Worm (Caenorhabditis elegans) whole organism, young adult: Measurements from ENCODE around the gene D1025.1.

Source experiments
- B0019.2 ChIP-seq: fragments of 200-800 bp; sonication (Bioruptor generic); conservative IDR thresholded peaks from 2 replicates; pipeline ENCODE4 v1.3.6; 2022; ENCODE audit warnings: missing genetic modification reagents, missing genetic modification characterization, missing compliant biosample characterization
- F37B4.10 ChIP-seq: fragments of 200-800 bp; sonication (Bioruptor generic); IDR thresholded peaks from 2 replicates; pipeline ENCODE4 v1.3.6; 2022; ENCODE audit warnings: missing genetic modification characterization, missing compliant biosample characterization
- F52B5.7 ChIP-seq: sonication (generic microtip); optimal IDR thresholded peaks from 2 replicates; lab custom pipeline; 2016; ENCODE audit warnings: mild to moderate bottlenecking, missing genetic modification characterization, missing compliant biosample characterization
- F57A8.1 ChIP-seq: fragments of 200-800 bp; sonication (Bioruptor generic); optimal IDR thresholded peaks from 2 replicates; lab custom pipeline; 2018; ENCODE audit warnings: mild to moderate bottlenecking, missing genetic modification characterization, moderate library complexity, missing compliant biosample characterization
- K11D2.4 ChIP-seq: fragments of 200-800 bp; sonication (Bioruptor generic); IDR thresholded peaks from 2 replicates; pipeline ENCODE4 v1.3.6; 2022; ENCODE audit warnings: missing genetic modification reagents, missing genetic modification characterization, missing compliant biosample characterization
- Y53G8AR.9 ChIP-seq: fragments of 200-800 bp; sonication (Bioruptor generic); conservative IDR thresholded peaks from 2 replicates; pipeline ENCODE4 v1.3.6; 2022; ENCODE audit warnings: missing genetic modification reagents, missing genetic modification characterization, missing compliant biosample characterization
- Y67H2A.10 ChIP-seq: fragments of 200-800 bp; sonication (Bioruptor generic); conservative IDR thresholded peaks from 2 replicates; pipeline ENCODE4 v1.3.6; 2022; ENCODE audit warnings: missing genetic modification reagents, missing genetic modification characterization, missing compliant biosample characterization
- aptf-3 ChIP-seq: fragments of 200-800 bp; sonication (Bioruptor generic); IDR thresholded peaks from 2 replicates; pipeline ENCODE4 v1.3.6; 2022; ENCODE audit warnings: missing genetic modification characterization, missing compliant biosample characterization
- atf-7 ChIP-seq: sonication (generic microtip); optimal IDR thresholded peaks from 2 replicates; lab custom pipeline; 2017; ENCODE audit warnings: mild to moderate bottlenecking, missing genetic modification characterization, missing compliant biosample characterization
- attf-6 ChIP-seq: fragments of 200-800 bp; sonication (Bioruptor generic); IDR thresholded peaks from 2 replicates; pipeline ENCODE4 v1.3.6; 2022; ENCODE audit warnings: missing genetic modification reagents, missing genetic modification characterization, missing compliant biosample characterization
- ccch-3 ChIP-seq: fragments of 200-800 bp; sonication (Bioruptor generic); optimal IDR thresholded peaks from 2 replicates; lab custom pipeline; 2018; ENCODE audit warnings: mild to moderate bottlenecking, missing genetic modification characterization, missing compliant biosample characterization
- cebp-1 ChIP-seq, 2 experiments: fragments of 200-800 bp in 1 of 2; sonication (Bioruptor generic) in 1 of 2; sonication (generic microtip) in 1 of 2; IDR thresholded peaks in 1 of 2; optimal IDR thresholded peaks in 1 of 2; 2 replicates each; pipeline versions ENCODE4 v1.3.6 to Lab custom; 2017 to 2022; ENCODE audit warnings: missing compliant biosample characterization in 2 of 2, missing genetic modification characterization in 2 of 2, mild to moderate bottlenecking in 1 of 2, missing genetic modification reagents in 1 of 2, moderate library complexity in 1 of 2
- ceh-27 ChIP-seq: fragments of 200-800 bp; sonication (Bioruptor generic); optimal IDR thresholded peaks from 2 replicates; lab custom pipeline; 2018; ENCODE audit warnings: mild to moderate bottlenecking, missing genetic modification characterization, moderate library complexity, missing compliant biosample characterization
- ceh-79 ChIP-seq: sonication (generic microtip); optimal IDR thresholded peaks from 2 replicates; lab custom pipeline; 2017; ENCODE audit warnings: mild to moderate bottlenecking, missing genetic modification characterization, missing compliant biosample characterization
- dpff-1 ChIP-seq: sonication (generic microtip); optimal IDR thresholded peaks from 2 replicates; lab custom pipeline; 2017; ENCODE audit warnings: mild to moderate bottlenecking, missing genetic modification characterization, missing compliant biosample characterization
- ekl-4 ChIP-seq: fragments of 200-800 bp; sonication (Bioruptor generic); IDR thresholded peaks from 2 replicates; pipeline ENCODE4 v1.3.6; 2022; ENCODE audit warnings: missing genetic modification reagents, missing genetic modification characterization, missing compliant biosample characterization
- lin-26 ChIP-seq: fragments of 200-800 bp; sonication (Bioruptor generic); IDR thresholded peaks from 2 replicates; pipeline ENCODE4 v1.3.6; 2022; ENCODE audit warnings: missing genetic modification reagents, missing genetic modification characterization, missing compliant biosample characterization
- lin-40 ChIP-seq: sonication (generic microtip); optimal IDR thresholded peaks from 2 replicates; lab custom pipeline; 2016; ENCODE audit warnings: missing genetic modification characterization, mild to moderate bottlenecking, missing compliant biosample characterization, missing genotype, missing genetic modification reagents
- lin-54 ChIP-seq: fragments of 200-800 bp; sonication (Bioruptor generic); optimal IDR thresholded peaks from 2 replicates; lab custom pipeline; 2018; ENCODE audit warnings: mild to moderate bottlenecking, missing genetic modification characterization, missing compliant biosample characterization
- madf-10 ChIP-seq: sonication (generic microtip); optimal IDR thresholded peaks from 2 replicates; lab custom pipeline; 2016; ENCODE audit warnings: mild to moderate bottlenecking, missing genetic modification characterization, missing compliant biosample characterization
- madf-3 ChIP-seq: fragments of 200-800 bp; sonication (Bioruptor generic); IDR thresholded peaks from 2 replicates; pipeline ENCODE4 v1.3.6; 2022; ENCODE audit warnings: missing genetic modification reagents, missing genetic modification characterization, missing compliant biosample characterization
- madf-8 ChIP-seq: fragments of 200-800 bp; sonication (Bioruptor generic); conservative IDR thresholded peaks from 2 replicates; pipeline ENCODE4 v1.3.6; 2022; ENCODE audit warnings: missing genetic modification reagents, missing genetic modification characterization, missing compliant biosample characterization
- mxl-1 ChIP-seq: sonication (generic microtip); optimal IDR thresholded peaks from 2 replicates; lab custom pipeline; 2016; ENCODE audit warnings: missing genetic modification characterization, missing compliant biosample characterization
- nfya-1 ChIP-seq: sonication (generic microtip); optimal IDR thresholded peaks from 2 replicates; lab custom pipeline; 2017; ENCODE audit warnings: antibody characterized with exemption, missing compliant biosample characterization, missing genetic modification characterization, borderline replicate concordance; ENCODE audit not compliant: insufficient read depth
- nfyb-1 ChIP-seq: fragments of 200-800 bp; sonication (Bioruptor generic); IDR thresholded peaks from 2 replicates; pipeline ENCODE4 v1.3.6; 2022; ENCODE audit warnings: missing genetic modification reagents, missing genetic modification characterization, missing compliant biosample characterization
- nhr-120 ChIP-seq: fragments of 200-800 bp; sonication (Bioruptor generic); IDR thresholded peaks from 2 replicates; pipeline ENCODE4 v1.3.6; 2022; ENCODE audit warnings: missing genetic modification characterization, missing compliant biosample characterization
- nhr-179 ChIP-seq: sonication (generic microtip); optimal IDR thresholded peaks from 2 replicates; lab custom pipeline; 2016; ENCODE audit warnings: mild to moderate bottlenecking, missing genetic modification characterization, missing compliant biosample characterization
- nhr-80 ChIP-seq: sonication (generic microtip); optimal IDR thresholded peaks from 2 replicates; lab custom pipeline; 2016; ENCODE audit warnings: missing genetic modification characterization, missing compliant biosample characterization
- rcor-1 ChIP-seq: fragments of 200-800 bp; sonication (Bioruptor generic); IDR thresholded peaks from 2 replicates; pipeline ENCODE4 v1.3.6; 2022; ENCODE audit warnings: missing genetic modification reagents, missing genetic modification characterization, missing compliant biosample characterization
- sea-2 ChIP-seq: fragments of 200-800 bp; sonication (Bioruptor generic); IDR thresholded peaks from 2 replicates; pipeline ENCODE4 v1.3.6; 2022; ENCODE audit warnings: missing genetic modification characterization, missing compliant biosample characterization
- snpc-1.1 ChIP-seq: sonication (generic microtip); optimal IDR thresholded peaks from 2 replicates; lab custom pipeline; 2017; ENCODE audit warnings: missing genetic modification characterization, mild to moderate bottlenecking, missing compliant biosample characterization, antibody characterized with exemption, moderate library complexity, missing genotype, missing genetic modification reagents; ENCODE audit not compliant: insufficient read depth
- snpc-3.4 ChIP-seq: sonication (generic microtip); optimal IDR thresholded peaks from 2 replicates; lab custom pipeline; 2017; ENCODE audit warnings: missing genetic modification characterization, mild to moderate bottlenecking, missing compliant biosample characterization, antibody characterized with exemption, moderate library complexity, missing genotype, missing genetic modification reagents
- snpc-4 ChIP-seq, 5 experiments: fragments of 150-350 bp in 1 of 5; sonication (generic microtip) in 4 of 5; optimal IDR thresholded peaks; 2 replicates each; lab custom pipeline; 2014 to 2018; ENCODE audit warnings: missing genetic modification characterization in 5 of 5, missing biosample characterization in 3 of 5, antibody characterized with exemption in 2 of 5, mild to moderate bottlenecking in 2 of 5, missing compliant biosample characterization in 2 of 5, missing genotype in 2 of 5, moderate library complexity in 2 of 5, missing genetic modification reagents in 1 of 5
- somi-1 ChIP-seq: fragments of 200-800 bp; sonication (Bioruptor generic); optimal IDR thresholded peaks from 2 replicates; lab custom pipeline; 2018; ENCODE audit warnings: mild to moderate bottlenecking, missing genetic modification characterization, missing compliant biosample characterization
- tbp1 ChIP-seq: fragments of 200-800 bp; sonication (Bioruptor generic); optimal IDR thresholded peaks from 2 replicates; lab custom pipeline; 2018; ENCODE audit warnings: mild to moderate bottlenecking, missing genetic modification characterization, missing compliant biosample characterization
- unc-62 ChIP-seq: fragments of 150-350 bp; optimal IDR thresholded peaks from 2 replicates; lab custom pipeline; 2014; ENCODE audit warnings: missing biosample characterization, missing genetic modification reagents, missing genetic modification characterization
- zfh-2 ChIP-seq: fragments of 200-800 bp; sonication (Bioruptor generic); conservative IDR thresholded peaks from 2 replicates; pipeline ENCODE4 v1.3.6; 2022; ENCODE audit warnings: missing genetic modification reagents, missing genetic modification characterization, missing compliant biosample characterization
- ztf-26 ChIP-seq: sonication (generic microtip); optimal IDR thresholded peaks from 2 replicates; lab custom pipeline; 2017; ENCODE audit warnings: missing genetic modification characterization, missing compliant biosample characterization
- ztf-28 ChIP-seq: fragments of 200-800 bp; sonication (Bioruptor generic); IDR thresholded peaks from 2 replicates; pipeline ENCODE4 v1.3.6; 2022; ENCODE audit warnings: missing genetic modification reagents, missing genetic modification characterization, missing compliant biosample characterization

Gene D1025.1

ce11 chrX:14507992-14508391 is 12.6 kb upstream of the D1025.1 start:
- TF ChIP-seq somi-1 (GFP tag; lab: Kevin White, UChicago), result peak; percentile 41
- TF ChIP-seq aptf-3 (GFP tag; lab: Robert Waterston, UW), result no peak
- peak; percentile 29 for TF ChIP-seq ceh-27 (GFP tag; lab: Kevin White, UChicago)
- no peak for TF ChIP-seq F37B4.10 (GFP tag; lab: Robert Waterston, UW)
- peak; percentile 60 for TF ChIP-seq ztf-26 (tag; lab: Kevin White, UChicago)
- TF ChIP-seq ceh-79, result no peak
- 0 out of 2 replicates have a peak, but pooled peaks have one; percentile 27 for TF ChIP-seq K11D2.4 (GFP tag; lab: Robert Waterston, UW)
- no peak for TF ChIP-seq Y67H2A.10
- no peak for TF ChIP-seq Y53G8AR.9
- peak; percentile 44 for TF ChIP-seq lin-40

- TF ChIP-seq lin-26 (GFP tag; lab: Robert Waterston, UW), result no peak
- no peak for TF ChIP-seq madf-10
- no peak for TF ChIP-seq F37B4.10 (GFP tag; lab: Robert Waterston, UW)
- no peak for TF ChIP-seq snpc-3.4 (tag; lab: Kevin White, UChicago)
- peak; percentile 15 for TF ChIP-seq nhr-80 (tag; lab: Kevin White, UChicago)
- no peak for TF ChIP-seq nfya-1 (tag; lab: Kevin White, UChicago)
- no peak for TF ChIP-seq ceh-79
- no peak for TF ChIP-seq snpc-1.1
- no peak for TF ChIP-seq rcor-1 (GFP tag; lab: Robert Waterston, UW)
- no peak for TF ChIP-seq sea-2 (GFP tag; lab: Robert Waterston, UW)
- TF ChIP-seq somi-1 (GFP tag; lab: Kevin White, UChicago), result peak; percentile 39
- no peak for TF ChIP-seq madf-8 (GFP tag; lab: Robert Waterston, UW)
- TF ChIP-seq unc-62 (GFP tag; lab: Kevin White, UChicago), result no peak
- peak; percentile 20 for TF ChIP-seq lin-40
- 0 out of 2 replicates have a peak, but pooled peaks have one; percentile 18 for TF ChIP-seq zfh-2 (GFP tag; lab: Robert Waterston, UW)
- TF ChIP-seq nhr-179, result no peak
- TF ChIP-seq cebp-1 (GFP tag; IDR thresholded peaks at IDR 0.05; lab: Robert Waterston, UW), result no peak
- peak; percentile 45 for TF ChIP-seq cebp-1 (tag; optimal IDR thresholded peaks at IDR 0.05; lab: Kevin White, UChicago)
- no peak for TF ChIP-seq lin-54 (GFP tag; lab: Kevin White, UChicago)
- TF ChIP-seq mxl-1, result no peak
These were observed 11.7 kb upstream of the D1025.1 start for ce11 chrX:14508823-14509259.

ce11 chrX:14510358-14510757 is 10.2 kb upstream of the D1025.1 start:
- TF ChIP-seq nhr-120 (GFP tag; lab: Robert Waterston, UW) (no peak), ztf-28 (GFP tag; lab: Robert Waterston, UW) (no peak), atf-7 (no peak), somi-1 (GFP tag; lab: Kevin White, UChicago) (no peak), nfyb-1 (GFP tag; lab: Robert Waterston, UW) (no peak), tbp1 (GFP tag; lab: Kevin White, UChicago) (no peak), ccch-3 (GFP tag; lab: Kevin White, UChicago) (no peak)

- TF ChIP-seq attf-6 (GFP tag; lab: Robert Waterston, UW), result no peak
- no peak for TF ChIP-seq ekl-4 (GFP tag; lab: Robert Waterston, UW)
- TF ChIP-seq dpff-1 (tag; lab: Kevin White, UChicago), result no peak
- TF ChIP-seq F52B5.7 (tag; lab: Kevin White, UChicago), result no peak
- TF ChIP-seq madf-3 (GFP tag; lab: Robert Waterston, UW), result no peak
- no peak for TF ChIP-seq snpc-4 (GFP tag; optimal IDR thresholded peaks at IDR 0.05; lab: Kevin White, UChicago)
- no peak for TF ChIP-seq snpc-4 (tag; optimal IDR thresholded peaks at IDR 0.05; lab: Kevin White, UChicago)
- no peak for TF ChIP-seq F57A8.1 (GFP tag; lab: Kevin White, UChicago)
- TF ChIP-seq lin-26 (GFP tag; lab: Robert Waterston, UW), result no peak
- no peak for TF ChIP-seq K11D2.4 (GFP tag; lab: Robert Waterston, UW)
- no peak for TF ChIP-seq B0019.2 (GFP tag; lab: Robert Waterston, UW)
These were observed 7.7 kb upstream of the D1025.1 start, which contains the start of gene fbxa-141 for ce11 chrX:14512817-14513216. Gene fbxa-141 (minus strand): TSS chrX:14512917.
